Worm (Caenorhabditis elegans): ENCODE measurements around the gene str-156.

Gene str-156

ce11 chrIV:4960623-4961022 lies 47.4 kb downstream of the str-156 start, which contains the start of gene str-164:
Gene str-164, plus strand, starts transcription at chrIV:4960735.
- no peak for TF ChIP-seq tbx-2 (tag; optimal IDR thresholded peaks at IDR 0.05)
- no peak for TF ChIP-seq ztf-4 (tag; optimal IDR thresholded peaks at IDR 0.05)
- no peak for TF ChIP-seq nhr-11 (tag; optimal IDR thresholded peaks at IDR 0.05)
- no peak for TF ChIP-seq nhr-43 (tag; optimal IDR thresholded peaks at IDR 0.05; ENCODE audit: poor library complexity, severe bottlenecking)
- no peak for TF ChIP-seq unc-39 (tag; optimal IDR thresholded peaks at IDR 0.05)
- no peak for TF ChIP-seq ceh-9 (tag; optimal IDR thresholded peaks at IDR 0.05)
- no peak for TF ChIP-seq hmg-11 (tag; optimal IDR thresholded peaks at IDR 0.05)
- no peak for TF ChIP-seq pqm-1 (tag; optimal IDR thresholded peaks at IDR 0.05)
- TF ChIP-seq mdl-1 (tag; optimal IDR thresholded peaks at IDR 0.05), result no peak
- TF ChIP-seq nhr-237 (tag; optimal IDR thresholded peaks at IDR 0.05), result no peak
- no peak for TF ChIP-seq ztf-11 (tag; optimal IDR thresholded peaks at IDR 0.05)
- TF ChIP-seq egl-5 (tag; optimal IDR thresholded peaks at IDR 0.05), result no peak
- no peak for TF ChIP-seq fkh-10 (GFP tag; optimal IDR thresholded peaks at IDR 0.05)
- no peak for TF ChIP-seq ama-1 (optimal IDR thresholded peaks at IDR 0.05)
- TF ChIP-seq ceh-28 (tag; optimal IDR thresholded peaks at IDR 0.05), result no peak
- no peak for TF ChIP-seq elt-1 (tag; optimal IDR thresholded peaks at IDR 0.05)
- no peak for TF ChIP-seq snpc-4 (tag; optimal IDR thresholded peaks at IDR 0.05)
- TF ChIP-seq daf-12 (tag; optimal IDR thresholded peaks at IDR 0.05), result no peak

- no peak for TF ChIP-seq nhr-28 (tag; optimal IDR thresholded peaks at IDR 0.05)
- no peak for TF ChIP-seq mdl-1 (tag; optimal IDR thresholded peaks at IDR 0.05)
- TF ChIP-seq nhr-43 (tag; optimal IDR thresholded peaks at IDR 0.05; ENCODE audit: poor library complexity, severe bottlenecking), result no peak
- no peak for TF ChIP-seq hmg-11 (tag; optimal IDR thresholded peaks at IDR 0.05)
- no peak for TF ChIP-seq nhr-76 (tag; optimal IDR thresholded peaks at IDR 0.05)
- no peak for TF ChIP-seq egl-5 (tag; optimal IDR thresholded peaks at IDR 0.05)
- TF ChIP-seq unc-39 (tag; optimal IDR thresholded peaks at IDR 0.05), result no peak
- TF ChIP-seq pha-4 (tag; optimal IDR thresholded peaks at IDR 0.05), result no peak
- no peak for TF ChIP-seq elt-3 (tag; optimal IDR thresholded peaks at IDR 0.05)
- no peak for TF ChIP-seq snpc-4 (tag; optimal IDR thresholded peaks at IDR 0.05)
- no peak for TF ChIP-seq ceh-16 (tag; optimal IDR thresholded peaks at IDR 0.05)
- TF ChIP-seq lin-15B (tag; optimal IDR thresholded peaks at IDR 0.05), result no peak
- no peak for TF ChIP-seq egl-27 (tag; optimal IDR thresholded peaks at IDR 0.05)
- TF ChIP-seq ZK546.5 (tag; optimal IDR thresholded peaks at IDR 0.05), result no peak
- TF ChIP-seq ztf-4 (tag; optimal IDR thresholded peaks at IDR 0.05), result no peak
Measured at ce11 chrIV:4963834-4964233, 50.6 kb downstream of the str-156 start, which contains the start of gene txt-3. Gene txt-3, plus strand, starts transcription at chrIV:4963958.

Data from whole organism, L3 larva.